Fruit fly (Drosophila melanogaster) whole organism, wandering third instar larva: ENCODE results near the gene CG10555.

Source experiments
- Abd-B ChIP-seq: fragments of >200 bp; optimal IDR thresholded peaks from 2 replicates; lab custom pipeline; 2017; ENCODE audit warnings: missing biosample characterization, missing genetic modification characterization
- CG32264 ChIP-seq: fragments of 200-800 bp; sonication (Bioruptor generic); optimal IDR thresholded peaks from 2 replicates; lab custom pipeline; 2016; ENCODE audit warnings: missing biosample characterization, missing genetic modification characterization
- CrebA ChIP-seq: fragments of 200-800 bp; sonication (Bioruptor generic); optimal IDR thresholded peaks from 2 replicates; lab custom pipeline; 2016; ENCODE audit warnings: missing biosample characterization, mild to moderate bottlenecking, missing genetic modification characterization, borderline replicate concordance
- Dfd ChIP-seq: fragments of >200 bp; optimal IDR thresholded peaks from 2 replicates; lab custom pipeline; 2017; ENCODE audit warnings: missing biosample characterization, missing genetic modification characterization
- Dif ChIP-seq: fragments of 200-275, 200-300 bp; sonication (Bioruptor generic); optimal IDR thresholded peaks from 2 replicates; lab custom pipeline; 2018; ENCODE audit warnings: missing biosample characterization, missing genetic modification characterization; ENCODE audit not compliant: partially characterized antibody
- GATAd ChIP-seq: sonication (Bioruptor generic); optimal IDR thresholded peaks from 2 replicates; lab custom pipeline; 2016; ENCODE audit warnings: missing biosample characterization, missing genetic modification characterization
- HLH106 ChIP-seq: fragments of 200-800 bp; optimal IDR thresholded peaks from 3 replicates; lab custom pipeline; 2019; ENCODE audit warnings: missing biosample characterization, mild to moderate bottlenecking, missing genetic modification characterization, moderate library complexity
- Hnf4 ChIP-seq: fragments of 200-800 bp; sonication (Bioruptor generic); optimal IDR thresholded peaks from 2 replicates; lab custom pipeline; 2016; ENCODE audit warnings: missing biosample characterization, mild to moderate bottlenecking, missing genetic modification characterization
- Hr78 ChIP-seq: fragments of >200 bp; optimal IDR thresholded peaks from 2 replicates; lab custom pipeline; 2017; ENCODE audit warnings: missing biosample characterization, missing genetic modification characterization
- Hr83 ChIP-seq: fragments of 200-300 bp; sonication (Bioruptor generic); optimal IDR thresholded peaks from 2 replicates; lab custom pipeline; 2016; ENCODE audit warnings: missing biosample characterization, mild to moderate bottlenecking, missing genetic modification characterization, moderate library complexity; ENCODE audit not compliant: poor library complexity, severe bottlenecking
- Jra ChIP-seq: sonication (Bioruptor generic); optimal IDR thresholded peaks from 2 replicates; lab custom pipeline; 2016; ENCODE audit warnings: missing biosample characterization, missing genetic modification characterization
- Mio ChIP-seq: sonication (Bioruptor generic); optimal IDR thresholded peaks from 2 replicates; lab custom pipeline; 2016; ENCODE audit warnings: missing biosample characterization, missing genetic modification characterization
- Myc ChIP-seq: fragments of >200 bp; optimal IDR thresholded peaks from 2 replicates; lab custom pipeline; 2017
- N ChIP-seq: fragments of >200 bp; optimal IDR thresholded peaks from 2 replicates; lab custom pipeline; 2018; ENCODE audit warnings: missing biosample characterization, missing external identifiers, missing genetic modification characterization
- OdsH ChIP-seq: fragments of 200-800 bp; sonication (Bioruptor generic); optimal IDR thresholded peaks from 2 replicates; lab custom pipeline; 2016; ENCODE audit warnings: missing biosample characterization, mild to moderate bottlenecking, missing genetic modification characterization
- Rel ChIP-seq, 2 experiments: fragments of 200-800 bp; sonication (Bioruptor generic) in 1 of 2; optimal IDR thresholded peaks; 2 replicates in 1 of 2; 3 replicates in 1 of 2; lab custom pipeline; 2016 to 2019; ENCODE audit warnings: mild to moderate bottlenecking in 2 of 2, missing biosample characterization in 2 of 2, missing genetic modification characterization in 2 of 2, moderate library complexity in 1 of 2
- Vsx2 ChIP-seq: fragments of 200-300, 225-300 bp; sonication (Bioruptor generic); optimal IDR thresholded peaks from 2 replicates; lab custom pipeline; 2018; ENCODE audit warnings: missing biosample characterization, missing genetic modification characterization; ENCODE audit not compliant: partially characterized antibody
- brk ChIP-seq: fragments of 200-800 bp; sonication (Bioruptor generic); optimal IDR thresholded peaks from 2 replicates; lab custom pipeline; 2016; ENCODE audit warnings: missing biosample characterization, mild to moderate bottlenecking, missing genetic modification characterization
- fru ChIP-seq: fragments of 200-800 bp; sonication (Bioruptor generic); optimal IDR thresholded peaks from 3 replicates; lab custom pipeline; 2016; ENCODE audit warnings: missing biosample characterization, mild to moderate bottlenecking, missing genetic modification characterization
- h ChIP-seq: fragments of 200-800 bp; sonication (Bioruptor generic); optimal IDR thresholded peaks from 3 replicates; lab custom pipeline; 2016; ENCODE audit warnings: missing biosample characterization, mild to moderate bottlenecking, missing genetic modification characterization
- jim ChIP-seq: fragments of 175-275, 200-325 bp; sonication (Bioruptor generic); optimal IDR thresholded peaks from 2 replicates; lab custom pipeline; 2016; ENCODE audit warnings: missing biosample characterization, mild to moderate bottlenecking, missing genetic modification characterization
- lola ChIP-seq: fragments of >200 bp; optimal IDR thresholded peaks from 2 replicates; lab custom pipeline; 2017; ENCODE audit warnings: missing biosample characterization, missing genetic modification characterization
- pan ChIP-seq: fragments of >200 bp; optimal IDR thresholded peaks from 2 replicates; lab custom pipeline; 2017
- rgr ChIP-seq: fragments of 200-800 bp; sonication (Bioruptor generic); optimal IDR thresholded peaks from 3 replicates; lab custom pipeline; 2016; ENCODE audit warnings: missing biosample characterization, mild to moderate bottlenecking, missing genetic modification characterization
- sage ChIP-seq: fragments of 200-800 bp; sonication (Bioruptor generic); optimal IDR thresholded peaks from 2 replicates; lab custom pipeline; 2016; ENCODE audit warnings: missing biosample characterization, mild to moderate bottlenecking, missing genetic modification characterization
- sv ChIP-seq: fragments of 200-800 bp; sonication (Bioruptor generic); optimal IDR thresholded peaks from 3 replicates; lab custom pipeline; 2016; ENCODE audit warnings: missing biosample characterization, missing genetic modification characterization
- tai ChIP-seq: sonication (Bioruptor generic); optimal IDR thresholded peaks from 2 replicates; lab custom pipeline; 2016; ENCODE audit warnings: missing biosample characterization, missing genetic modification characterization
- usp ChIP-seq: fragments of >200 bp; optimal IDR thresholded peaks from 2 replicates; lab custom pipeline; 2017; ENCODE audit warnings: missing biosample characterization, missing genetic modification characterization

The CG10555 gene

DNA sequence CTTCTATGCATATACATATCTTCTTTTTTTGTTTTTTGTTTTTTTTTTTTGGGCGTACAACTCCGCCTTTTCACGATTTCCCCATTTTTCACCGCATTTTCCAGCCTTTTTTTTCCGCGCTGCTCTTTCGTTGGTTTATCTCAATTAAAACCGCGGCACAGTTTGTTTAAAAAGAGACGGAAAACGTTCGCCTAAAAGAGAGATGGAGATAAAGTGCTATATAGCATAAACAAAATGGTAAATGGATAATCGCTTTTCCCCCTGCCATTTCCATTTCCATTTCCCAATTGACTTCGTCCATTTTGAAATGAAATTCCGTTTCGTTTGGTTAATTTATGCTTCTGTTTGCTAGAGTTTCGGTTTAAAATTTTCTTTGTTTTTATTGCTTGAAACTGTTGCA is 48.4 kb downstream of the CG10555 start:
- no peak for TF ChIP-seq Hr83 (GFP tag; lab: Kevin White, UChicago)
- TF ChIP-seq, all 38 proteins: peak for 0

DNA sequence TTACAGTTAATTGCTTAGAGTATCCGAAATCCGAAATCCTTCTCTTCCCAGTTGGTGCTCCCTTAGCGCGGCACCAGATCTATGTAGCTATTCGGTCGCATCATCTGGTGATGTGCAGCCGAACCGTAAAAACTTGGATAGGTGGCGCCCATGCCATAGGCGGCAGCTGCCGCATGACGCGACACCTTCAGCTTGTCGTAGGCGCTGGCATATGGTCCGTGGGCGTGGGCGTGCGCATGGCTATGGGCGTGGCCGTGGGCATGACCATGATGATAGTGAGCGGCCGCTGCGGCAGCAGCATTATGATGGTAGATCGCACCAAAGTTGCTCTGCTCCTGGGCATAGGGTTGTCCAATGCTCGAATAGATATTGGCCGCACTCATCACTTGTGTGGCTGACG is 49.4 kb downstream of the CG10555 start:
- TF ChIP-seq fru (GFP tag; lab: Kevin White, UChicago) (no peak), pan (no peak), Rel (GFP tag; optimal IDR thresholded peaks at IDR 0.05; lab: Kevin White, UChicago) (no peak), Rel (tag; optimal IDR thresholded peaks at IDR 0.05; lab: Kevin White, UChicago) (no peak), OdsH (GFP tag; lab: Kevin White, UChicago) (no peak), tai (no peak), Vsx2 (GFP tag; lab: Kevin White, UChicago) (no peak), HLH106 (tag; lab: Kevin White, UChicago) (no peak), Mio (no peak), brk (no peak), Hnf4 (GFP tag; lab: Kevin White, UChicago) (no peak), Abd-B (no peak), Dfd (no peak), usp (GFP tag; lab: Kevin White, UChicago) (no peak), CrebA (no peak), N (GFP tag; lab: Kevin White, UChicago) (no peak), rgr (no peak), CG32264 (GFP tag; lab: Kevin White, UChicago) (no peak), Jra (GFP tag; lab: Kevin White, UChicago) (no peak), Hr83 (GFP tag; lab: Kevin White, UChicago) (no peak)

DNA sequence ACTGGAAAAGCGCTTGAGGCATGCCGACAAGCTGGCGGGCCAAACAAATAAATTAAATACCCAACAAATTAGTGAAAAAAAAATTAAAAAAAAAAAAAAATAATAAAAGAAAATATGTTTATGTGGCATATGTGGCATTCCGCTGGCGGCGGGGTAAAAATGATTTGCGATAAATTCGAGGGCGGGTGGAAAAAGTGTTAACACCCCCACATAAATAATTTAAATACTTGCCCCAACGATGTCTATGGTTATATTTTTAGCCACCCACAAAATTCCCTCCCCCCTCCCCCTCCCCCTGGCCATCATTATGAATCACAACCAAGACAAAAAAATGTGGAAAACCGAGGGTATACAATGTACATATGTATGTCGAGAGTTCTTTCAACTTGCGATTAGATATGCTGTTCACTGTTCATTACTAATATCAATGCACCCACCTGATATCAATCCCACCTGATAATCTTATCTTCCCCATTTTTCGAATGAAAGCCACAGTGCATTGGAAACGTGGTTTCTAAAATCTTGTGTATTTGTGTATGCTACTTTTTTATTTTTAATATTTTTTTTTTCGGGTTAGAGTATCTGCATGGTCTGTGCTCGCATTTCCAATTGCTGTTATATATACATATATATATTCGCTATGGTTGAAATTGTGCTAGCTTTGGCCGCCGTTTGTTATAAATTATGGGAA is 51.6 kb downstream of the CG10555 start:
- no peak for TF ChIP-seq rgr
- TF ChIP-seq HLH106 (tag; lab: Kevin White, UChicago), result no peak
- TF ChIP-seq h (GFP tag; lab: Kevin White, UChicago), result no peak
- no peak for TF ChIP-seq GATAd (GFP tag; lab: Kevin White, UChicago)
- TF ChIP-seq Dif (GFP tag; lab: Kevin White, UChicago), result no peak
- TF ChIP-seq Myc (lab: Kevin White, UChicago), result no peak
- TF ChIP-seq Abd-B, result no peak
- no peak for TF ChIP-seq lola (GFP tag; lab: Kevin White, UChicago)
- TF ChIP-seq sv (GFP tag; lab: Kevin White, UChicago), result no peak
- TF ChIP-seq fru (GFP tag; lab: Kevin White, UChicago), result no peak
- no peak for TF ChIP-seq sage (GFP tag; lab: Kevin White, UChicago)
- no peak for TF ChIP-seq CrebA
- no peak for TF ChIP-seq N (GFP tag; lab: Kevin White, UChicago)
- TF ChIP-seq jim (GFP tag; lab: Kevin White, UChicago), result no peak
- no peak for TF ChIP-seq Hnf4 (GFP tag; lab: Kevin White, UChicago)
- no peak for TF ChIP-seq tai
- no peak for TF ChIP-seq brk
- TF ChIP-seq Dfd, result no peak
- no peak for TF ChIP-seq OdsH (GFP tag; lab: Kevin White, UChicago)

DNA sequence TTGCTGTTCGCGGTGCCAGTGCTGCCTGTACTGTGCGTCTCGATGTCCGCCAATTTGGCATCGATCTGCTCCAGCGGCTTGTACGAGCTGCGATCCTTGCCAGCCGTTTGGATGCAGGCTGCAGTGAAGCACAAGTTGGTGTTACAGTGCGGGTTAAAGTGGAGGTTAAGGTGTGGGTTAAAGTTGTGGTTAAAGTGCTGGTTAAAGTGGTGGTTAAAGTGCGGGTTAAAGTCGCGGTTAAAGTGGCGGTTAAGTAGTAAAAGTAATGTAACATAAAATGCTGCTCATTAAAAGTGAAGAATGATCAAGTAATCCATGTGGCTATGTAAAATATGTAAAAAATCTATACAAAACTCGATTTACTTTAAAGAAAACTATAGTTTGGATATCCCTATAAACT is 53.4 kb downstream of the CG10555 start:
- TF ChIP-seq usp (GFP tag; lab: Kevin White, UChicago) (no peak), rgr (no peak), Hr78 (no peak), CG32264 (GFP tag; lab: Kevin White, UChicago) (no peak)
